Fruit fly (Drosophila melanogaster): ENCODE data around the gene CG32856.

CG32856 gene

dm6 chr3R:16004015-16004414 is 38.9 kb upstream of the CG32856 start (continued):
- TF ChIP-seq HLH4C (GFP tag; IDR thresholded peaks at IDR 0.05; ENCODE audit: partially characterized antibody) = peak; percentile 42; the same call in 2 of the 3 replicates
- TF ChIP-seq caup (GFP tag; optimal IDR thresholded peaks at IDR 0.05; ENCODE audit: severe bottlenecking) = no peak
- TF ChIP-seq Rfx (GFP tag; IDR thresholded peaks at IDR 0.05) = no peak
- TF ChIP-seq CG42726 (GFP tag; IDR thresholded peaks at IDR 0.05; ENCODE audit: partially characterized antibody) = 0 out of 2 replicates have a peak, but pooled peaks have one; percentile 34
- peak; percentile 19 for TF ChIP-seq CG15696 (tag; optimal IDR thresholded peaks at IDR 0.05)
- TF ChIP-seq gsb (GFP tag; IDR thresholded peaks at IDR 0.05) = no peak
- TF ChIP-seq CG15269 (tag; optimal IDR thresholded peaks at IDR 0.05) = no peak
- no peak for TF ChIP-seq CG8944 (GFP tag; optimal IDR thresholded peaks at IDR 0.05)
- no peak for TF ChIP-seq CG7786 (GFP tag; optimal IDR thresholded peaks at IDR 0.05)
- TF ChIP-seq E2f1 (GFP tag; IDR thresholded peaks at IDR 0.05) = no peak
- TF ChIP-seq mirr (GFP tag; optimal IDR thresholded peaks at IDR 0.05) = no peak
- TF ChIP-seq stc (GFP tag; IDR thresholded peaks at IDR 0.05) = no peak
- 0 out of 3 replicates have a peak, but pooled peaks have one; percentile 20 for TF ChIP-seq CG17361 (GFP tag; IDR thresholded peaks at IDR 0.05)
- TF ChIP-seq CG4617 (GFP tag; optimal IDR thresholded peaks at IDR 0.05; ENCODE audit: borderline replicate concordance) = no peak
- TF ChIP-seq nerfin-2 (GFP tag; IDR thresholded peaks at IDR 0.05; ENCODE audit: partially characterized antibody) = peak; percentile 45; the same call in 1 of the 2 replicates
- no peak for TF ChIP-seq CG10431 (GFP tag; optimal IDR thresholded peaks at IDR 0.05)
- TF ChIP-seq ttk (GFP tag; IDR thresholded peaks at IDR 0.05) = no peak
- no peak for TF ChIP-seq chn (GFP tag; optimal IDR thresholded peaks at IDR 0.05)
- peak; percentile 48; the same call in 1 of the 3 replicates for TF ChIP-seq knrl (GFP tag; IDR thresholded peaks at IDR 0.05; ENCODE audit: partially characterized antibody)
- TF ChIP-seq Elba2 (GFP tag; optimal IDR thresholded peaks at IDR 0.05) = no peak
- no peak for TF ChIP-seq CG9876 (GFP tag; optimal IDR thresholded peaks at IDR 0.05)
- TF ChIP-seq CG16813 (GFP tag; IDR thresholded peaks at IDR 0.05; ENCODE audit: partially characterized antibody) = peak; percentile 68
- peak; percentile 49; the same call in 1 of the 2 replicates for TF ChIP-seq unc-4 (GFP tag; IDR thresholded peaks at IDR 0.05; ENCODE audit: partially characterized antibody)
- no peak for TF ChIP-seq al (GFP tag; IDR thresholded peaks at IDR 0.05)
- no peak for TF ChIP-seq CG1529 (GFP tag; optimal IDR thresholded peaks at IDR 0.05)
- TF ChIP-seq CG16863 (GFP tag; optimal IDR thresholded peaks at IDR 0.05) = no peak
- no peak for TF ChIP-seq CG4404 (GFP tag; IDR thresholded peaks at IDR 0.05)
- TF ChIP-seq CG7271 (tag; optimal IDR thresholded peaks at IDR 0.05) = no peak
- no peak for TF ChIP-seq cwo (GFP tag; optimal IDR thresholded peaks at IDR 0.05)
- no peak for TF ChIP-seq tup (GFP tag; optimal IDR thresholded peaks at IDR 0.05)
- no peak for TF ChIP-seq usp (GFP tag; optimal IDR thresholded peaks at IDR 0.05)
- TF ChIP-seq zen (tag; optimal IDR thresholded peaks at IDR 0.05) = peak; percentile 60
- TF ChIP-seq ewg (GFP tag; optimal IDR thresholded peaks at IDR 0.05) = no peak
- no peak for TF ChIP-seq CG17328 (GFP tag; IDR thresholded peaks at IDR 0.05)
- TF ChIP-seq fu2 (GFP tag; optimal IDR thresholded peaks at IDR 0.05) = no peak
- TF ChIP-seq CG6683 (GFP tag; optimal IDR thresholded peaks at IDR 0.05) = no peak
- TF ChIP-seq sr (GFP tag; IDR thresholded peaks at IDR 0.05) = no peak
- TF ChIP-seq jigr1 (GFP tag; IDR thresholded peaks at IDR 0.05) = no peak
- TF ChIP-seq CG2875 (GFP tag; optimal IDR thresholded peaks at IDR 0.05) = no peak
- TF ChIP-seq Oli (tag; optimal IDR thresholded peaks at IDR 0.05) = no peak
- no peak for TF ChIP-seq CG7987 (GFP tag; optimal IDR thresholded peaks at IDR 0.05)
- no peak for TF ChIP-seq ERR (GFP tag; optimal IDR thresholded peaks at IDR 0.05)
- TF ChIP-seq ro (GFP tag; IDR thresholded peaks at IDR 0.05) = no peak
- TF ChIP-seq CG12071 (GFP tag; optimal IDR thresholded peaks at IDR 0.05) = no peak
- TF ChIP-seq Kr (GFP tag; optimal IDR thresholded peaks at IDR 0.05) = no peak
- no peak for TF ChIP-seq tap (tag; optimal IDR thresholded peaks at IDR 0.05)
- peak; percentile 53 for TF ChIP-seq Scr (GFP tag; IDR thresholded peaks at IDR 0.05; ENCODE audit: partially characterized antibody)
- TF ChIP-seq Poxn (GFP tag; IDR thresholded peaks at IDR 0.05) = no peak
- TF ChIP-seq Max (GFP tag; optimal IDR thresholded peaks at IDR 0.05) = peak; percentile 19
- no peak for TF ChIP-seq scrt (GFP tag; optimal IDR thresholded peaks at IDR 0.05)

All from whole organism, embryonic.